Worm (Caenorhabditis elegans): ENCODE measurements around the gene prx-14.
"Not testable (repeated sequence)": the region's sequence is repeated elsewhere in the genome, so short reads cannot be mapped to it uniquely, and the experiment has no call there.

ce11 chrIV:11179123-11179740 lies 3.7 kb upstream of the prx-14 start, which contains the start of gene cpt-2:
- TF ChIP-seq lsy-2 (tag; optimal IDR thresholded peaks at IDR 0.05) (peak; percentile 17), elt-3 (tag; optimal IDR thresholded peaks at IDR 0.05) (peak; percentile 28), pha-4 (tag; optimal IDR thresholded peaks at IDR 0.05) (peak; percentile 25), nhr-237 (tag; optimal IDR thresholded peaks at IDR 0.05) (peak; percentile 17)
- not testable (repeated sequence) for TF ChIP-seq nhr-28 (tag; optimal IDR thresholded peaks at IDR 0.05); snpc-4 (tag; optimal IDR thresholded peaks at IDR 0.05); blmp-1 (tag; optimal IDR thresholded peaks at IDR 0.05); flh-1 (GFP tag; optimal IDR thresholded peaks at IDR 0.05); ceh-43 (GFP tag; optimal IDR thresholded peaks at IDR 0.05); ceh-39 (tag; optimal IDR thresholded peaks at IDR 0.05); zip-8 (tag; optimal IDR thresholded peaks at IDR 0.05); nhr-12 (tag; optimal IDR thresholded peaks at IDR 0.05)
